Fruit fly (Drosophila melanogaster) whole organism, embryonic: ENCODE data around the gene Rpp30.
A peak's percentile ranks its signal among the peaks of the same experiment; 100 is the strongest.

ENCODE experiments used
- B-H2 ChIP-seq: fragments of 200-800 bp; sonication (Bioruptor generic); optimal IDR thresholded peaks from 2 replicates; lab custom pipeline; 2018; ENCODE audit warnings: missing biosample characterization, mild to moderate bottlenecking, missing genetic modification characterization
- C15 ChIP-seq: fragments of 200-800 bp; sonication (Bioruptor generic); IDR thresholded peaks from 3 replicates; pipeline ENCODE4 v1.3.6; 2022; ENCODE audit warnings: missing biosample characterization, missing genetic modification characterization
- CG10366 ChIP-seq: fragments of 200-800 bp; sonication (Bioruptor generic); IDR thresholded peaks from 2 replicates; pipeline ENCODE4 v1.3.6; 2022; ENCODE audit warnings: missing biosample characterization, missing genetic modification characterization
- CG10654 ChIP-seq: fragments of 200-800 bp; sonication (Bioruptor generic); optimal IDR thresholded peaks from 2 replicates; lab custom pipeline; 2016; ENCODE audit warnings: missing biosample characterization, missing genetic modification characterization
- CG11504 ChIP-seq: fragments of 200-800 bp; sonication (Bioruptor generic); optimal IDR thresholded peaks from 3 replicates; lab custom pipeline; 2019; ENCODE audit warnings: missing biosample characterization, mild to moderate bottlenecking, missing genetic modification characterization, moderate library complexity
- CG13287 ChIP-seq: fragments of 200-800 bp; sonication (Bioruptor generic); IDR thresholded peaks from 2 replicates; pipeline ENCODE4 v1.3.6; 2022; ENCODE audit warnings: missing biosample characterization, missing genetic modification characterization; ENCODE audit not compliant: partially characterized antibody
- CG13894 ChIP-seq: fragments of 200-800 bp; sonication (Bioruptor generic); optimal IDR thresholded peaks from 3 replicates; lab custom pipeline; 2018; ENCODE audit warnings: missing biosample characterization, mild to moderate bottlenecking, missing genetic modification characterization, moderate library complexity
- CG1529 ChIP-seq: fragments of 200-800 bp; sonication (Bioruptor generic); optimal IDR thresholded peaks from 3 replicates; lab custom pipeline; 2018; ENCODE audit warnings: missing biosample characterization, missing genetic modification characterization
- CG15479 ChIP-seq: fragments of 200-800 bp; sonication (Bioruptor generic); optimal IDR thresholded peaks from 3 replicates; lab custom pipeline; 2019; ENCODE audit warnings: missing biosample characterization, mild to moderate bottlenecking, missing genetic modification characterization, moderate library complexity
- CG16813 ChIP-seq: fragments of 200-800 bp; sonication (Bioruptor generic); IDR thresholded peaks from 3 replicates; pipeline ENCODE4 v1.3.6; 2022; ENCODE audit warnings: missing biosample characterization, missing genetic modification characterization; ENCODE audit not compliant: partially characterized antibody
- CG17359 ChIP-seq: fragments of 200-800 bp; sonication (Bioruptor generic); optimal IDR thresholded peaks from 3 replicates; lab custom pipeline; 2018; ENCODE audit warnings: missing biosample characterization, mild to moderate bottlenecking, missing genetic modification characterization, moderate library complexity
- CG18262 ChIP-seq: fragments of 200-800 bp; optimal IDR thresholded peaks from 3 replicates; lab custom pipeline; 2019; ENCODE audit warnings: missing biosample characterization, mild to moderate bottlenecking, missing genetic modification characterization, moderate library complexity
- CG2202 ChIP-seq: fragments of 200-800 bp; sonication (Bioruptor generic); optimal IDR thresholded peaks from 2 replicates; lab custom pipeline; 2018; ENCODE audit warnings: missing biosample characterization, mild to moderate bottlenecking, missing genetic modification characterization
- CG31365 ChIP-seq: fragments of 200-800 bp; sonication (Bioruptor generic); optimal IDR thresholded peaks from 2 replicates; lab custom pipeline; 2018; ENCODE audit warnings: missing biosample characterization, mild to moderate bottlenecking, missing genetic modification characterization
- CG31388 ChIP-seq: fragments of 200-800 bp; sonication (Bioruptor generic); optimal IDR thresholded peaks from 2 replicates; lab custom pipeline; 2016; ENCODE audit warnings: missing biosample characterization, missing genetic modification characterization
- CG31441 ChIP-seq: fragments of 200-800 bp; sonication (Bioruptor generic); IDR thresholded peaks from 2 replicates; pipeline ENCODE4 v1.3.6; 2022; ENCODE audit warnings: missing biosample characterization, missing genetic modification characterization
- CG34224 ChIP-seq: fragments of 200-800 bp; sonication (Bioruptor generic); IDR thresholded peaks from 3 replicates; pipeline ENCODE4 v1.3.6; 2022; ENCODE audit warnings: missing biosample characterization, missing genetic modification characterization; ENCODE audit not compliant: partially characterized antibody
- CG3726 ChIP-seq: fragments of 200-800 bp; sonication (Bioruptor generic); IDR thresholded peaks from 3 replicates; pipeline ENCODE4, ENCODE4 v1.3.6; 2022; ENCODE audit warnings: missing biosample characterization, missing genetic modification characterization
- CG4282 ChIP-seq: fragments of 200-800 bp; sonication (Bioruptor generic); optimal IDR thresholded peaks from 2 replicates; lab custom pipeline; 2016; ENCODE audit warnings: missing biosample characterization, missing genetic modification characterization
- CG4328 ChIP-seq: fragments of 200-800 bp; sonication (Bioruptor generic); optimal IDR thresholded peaks from 3 replicates; lab custom pipeline; 2017; ENCODE audit warnings: missing biosample characterization, missing genetic modification reagents, missing genetic modification characterization
- CG4424 ChIP-seq: fragments of 200-800 bp; sonication (Bioruptor generic); optimal IDR thresholded peaks from 3 replicates; lab custom pipeline; 2016; ENCODE audit warnings: missing biosample characterization, missing genetic modification characterization
- CG4854 ChIP-seq: fragments of 200-800 bp; sonication (Bioruptor generic); optimal IDR thresholded peaks from 2 replicates; lab custom pipeline; 2016; ENCODE audit warnings: missing biosample characterization, missing genetic modification characterization, inconsistent platforms
- CG6689 ChIP-seq: fragments of 200-800 bp; sonication (Bioruptor generic); IDR thresholded peaks from 2 replicates; pipeline ENCODE4 v1.3.6; 2022; ENCODE audit warnings: missing biosample characterization, missing genetic modification characterization
- CG6791 ChIP-seq: fragments of 200-800 bp; sonication (Bioruptor generic); IDR thresholded peaks from 3 replicates; pipeline ENCODE4 v1.3.6; 2022; ENCODE audit warnings: missing biosample characterization, missing genetic modification characterization; ENCODE audit not compliant: partially characterized antibody
- CG7357 ChIP-seq: fragments of 200-800 bp; sonication (Bioruptor generic); IDR thresholded peaks from 3 replicates; pipeline ENCODE4 v1.3.6; 2022; ENCODE audit warnings: missing biosample characterization, missing genetic modification characterization
- CG7928 ChIP-seq: fragments of 200-800 bp; sonication (Bioruptor generic); optimal IDR thresholded peaks from 2 replicates; lab custom pipeline; 2017; ENCODE audit warnings: missing biosample characterization, mild to moderate bottlenecking, missing genetic modification characterization
- D19A ChIP-seq: fragments of 200-800 bp; optimal IDR thresholded peaks from 3 replicates; lab custom pipeline; 2019; ENCODE audit warnings: missing biosample characterization, mild to moderate bottlenecking, missing genetic modification characterization, moderate library complexity
- Doc3 ChIP-seq: fragments of 200-800 bp; sonication (Bioruptor generic); IDR thresholded peaks from 3 replicates; pipeline ENCODE4 v1.3.6; 2022; ENCODE audit warnings: missing biosample characterization, missing genetic modification characterization; ENCODE audit not compliant: partially characterized antibody
- Fer1 ChIP-seq: fragments of 200-800 bp; sonication (Bioruptor generic); optimal IDR thresholded peaks from 2 replicates; lab custom pipeline; 2017; ENCODE audit warnings: missing biosample characterization, mild to moderate bottlenecking, missing genetic modification characterization
- HHEX ChIP-seq: fragments of 200-800 bp; sonication (Bioruptor generic); optimal IDR thresholded peaks from 3 replicates; lab custom pipeline; 2017; ENCODE audit warnings: missing biosample characterization, mild to moderate bottlenecking, missing genetic modification characterization, missing genetic modification reagents
- NFAT ChIP-seq: fragments of 200-800 bp; sonication (Bioruptor generic); IDR thresholded peaks from 2 replicates; pipeline ENCODE4 v1.3.6; 2022; ENCODE audit warnings: missing biosample characterization, missing genetic modification characterization
- NK7.1 ChIP-seq: fragments of 200-800 bp; sonication (Bioruptor generic); optimal IDR thresholded peaks from 3 replicates; lab custom pipeline; 2016; ENCODE audit warnings: missing biosample characterization, missing genetic modification characterization
- Nf-YC ChIP-seq: fragments of 200-800 bp; optimal IDR thresholded peaks from 3 replicates; lab custom pipeline; 2019; ENCODE audit warnings: missing biosample characterization, mild to moderate bottlenecking, missing genetic modification characterization, moderate library complexity
- bab2 ChIP-seq: fragments of 200-800 bp; sonication (Bioruptor generic); optimal IDR thresholded peaks from 2 replicates; lab custom pipeline; 2016; ENCODE audit warnings: missing biosample characterization, missing genetic modification characterization
- br ChIP-seq: fragments of >200 bp; optimal IDR thresholded peaks from 2 replicates; lab custom pipeline; 2017
- corto ChIP-seq: fragments of 200-800 bp; sonication (Bioruptor generic); optimal IDR thresholded peaks from 2 replicates; lab custom pipeline; 2016; ENCODE audit warnings: missing biosample characterization, mild to moderate bottlenecking, missing genetic modification characterization, moderate library complexity
- dan ChIP-seq: fragments of 200-800 bp; sonication (Bioruptor generic); IDR thresholded peaks from 2 replicates; pipeline ENCODE4 v1.3.6; 2022; ENCODE audit warnings: missing biosample characterization, missing genetic modification characterization
- dmrt99B ChIP-seq: fragments of 200-800 bp; sonication (Bioruptor generic); optimal IDR thresholded peaks from 2 replicates; lab custom pipeline; 2018; ENCODE audit warnings: missing biosample characterization, mild to moderate bottlenecking, missing genetic modification characterization, moderate library complexity
- esg ChIP-seq: fragments of 200-800 bp; sonication (Bioruptor generic); conservative IDR thresholded peaks from 2 replicates; pipeline ENCODE4 v1.3.6; 2022; ENCODE audit warnings: missing biosample characterization, missing genetic modification characterization
- inv ChIP-seq: fragments of 200-800 bp; sonication (Bioruptor generic); IDR thresholded peaks from 2 replicates; pipeline ENCODE4 v1.3.6; 2022; ENCODE audit warnings: missing biosample characterization, missing genetic modification characterization; ENCODE audit not compliant: partially characterized antibody
- jumu ChIP-seq: fragments of 200-800 bp; sonication (Bioruptor generic); optimal IDR thresholded peaks from 3 replicates; lab custom pipeline; 2016; ENCODE audit warnings: missing biosample characterization, missing genetic modification characterization
- pho ChIP-seq: fragments of 200-800 bp; sonication (Bioruptor generic); optimal IDR thresholded peaks from 2 replicates; lab custom pipeline; 2016; ENCODE audit warnings: missing biosample characterization, missing genetic modification characterization
- pros ChIP-seq: fragments of 200-800 bp; sonication (Bioruptor generic); optimal IDR thresholded peaks from 3 replicates; lab custom pipeline; 2019; ENCODE audit warnings: missing biosample characterization, mild to moderate bottlenecking, missing genetic modification characterization, moderate library complexity
- sd ChIP-seq: fragments of 200-800 bp; sonication (Bioruptor generic); optimal IDR thresholded peaks from 3 replicates; lab custom pipeline; 2018; ENCODE audit warnings: missing biosample characterization, mild to moderate bottlenecking, missing genetic modification characterization, moderate library complexity
- shn ChIP-seq: fragments of 200-800 bp; sonication (Bioruptor generic); optimal IDR thresholded peaks from 3 replicates; lab custom pipeline; 2016; ENCODE audit warnings: missing biosample characterization, missing genetic modification characterization
- slou ChIP-seq: fragments of 200-800 bp; sonication (Bioruptor generic); optimal IDR thresholded peaks from 3 replicates; lab custom pipeline; 2016; ENCODE audit warnings: missing biosample characterization, missing genetic modification characterization
- tio ChIP-seq: fragments of 200-800 bp; sonication (Bioruptor generic); optimal IDR thresholded peaks from 2 replicates; lab custom pipeline; 2017; ENCODE audit warnings: missing biosample characterization, missing genetic modification characterization, inconsistent platforms
- tna ChIP-seq: fragments of 200-800 bp; sonication (Bioruptor generic); IDR thresholded peaks from 2 replicates; pipeline ENCODE4 v1.3.6; 2022; ENCODE audit warnings: missing biosample characterization, missing genetic modification characterization; ENCODE audit not compliant: partially characterized antibody
- unpg ChIP-seq: fragments of 200-800 bp; sonication (Bioruptor generic); optimal IDR thresholded peaks from 3 replicates; lab custom pipeline; 2018; ENCODE audit warnings: missing biosample characterization, mild to moderate bottlenecking, missing genetic modification characterization, moderate library complexity
- zfh2 ChIP-seq: fragments of 200-800 bp; sonication (Bioruptor generic); optimal IDR thresholded peaks from 2 replicates; lab custom pipeline; 2016; ENCODE audit warnings: missing biosample characterization, missing genetic modification characterization

The Rpp30 gene

dm6 chr2L:221939-222489 lies 30.2 kb downstream of the Rpp30 start (continued):
- TF ChIP-seq slou (GFP tag; lab: Kevin White, UChicago) (no peak), Fer1 (GFP tag; lab: Kevin White, UChicago) (peak; percentile 48), zfh2 (GFP tag; lab: Kevin White, UChicago) (no peak), CG7357 (no peak), dmrt99B (tag; lab: Kevin White, UChicago) (no peak), CG4854 (GFP tag; lab: Kevin White, UChicago) (no peak), HHEX (no peak), CG6791 (GFP tag; lab: Robert Waterston, UW) (no peak), CG17359 (tag; lab: Kevin White, UChicago) (no peak), NFAT (no peak), tna (GFP tag; lab: Robert Waterston, UW) (no peak), CG1529 (no peak), C15 (GFP tag; lab: Robert Waterston, UW) (no peak), CG3726 (GFP tag; lab: Robert Waterston, UW) (no peak), CG10654 (no peak), D19A (peak; percentile 20), sd (peak; percentile 27), CG2202 (tag; lab: Kevin White, UChicago) (no peak), Doc3 (GFP tag; lab: Robert Waterston, UW) (peak; percentile 43; the same call in 1 of the 3 replicates), CG7928 (GFP tag; lab: Kevin White, UChicago) (no peak), br (lab: Kevin White, UChicago) (no peak), CG15479 (GFP tag; lab: Kevin White, UChicago) (peak; percentile 89), CG13287 (GFP tag; lab: Robert Waterston, UW) (no peak; the same call in 1 of the 2 replicates), CG11504 (tag; lab: Kevin White, UChicago) (no peak), CG31365 (tag; lab: Kevin White, UChicago) (no peak), B-H2 (GFP tag; lab: Kevin White, UChicago) (no peak), CG4328 (GFP tag; lab: Kevin White, UChicago) (no peak), CG10366 (no peak), CG34224 (GFP tag; lab: Robert Waterston, UW) (0 out of 3 replicates have a peak, but pooled peaks have one; percentile 37), shn (no peak), pho (no peak), CG4282 (GFP tag; lab: Kevin White, UChicago) (no peak), CG18262 (tag; lab: Kevin White, UChicago) (peak; percentile 11), CG13894 (tag; lab: Kevin White, UChicago) (peak; percentile 12), esg (no peak), tio (GFP tag; lab: Kevin White, UChicago) (no peak), bab2 (GFP tag; lab: Kevin White, UChicago) (no peak), CG31441 (no peak; the same call in 1 of the 2 replicates), jumu (no peak), pros (GFP tag; lab: Kevin White, UChicago) (peak; percentile 100), dan (GFP tag; lab: Robert Waterston, UW) (no peak), Nf-YC (peak; percentile 38), NK7.1 (GFP tag; lab: Kevin White, UChicago) (no peak), CG31388 (GFP tag; lab: Kevin White, UChicago) (no peak), CG16813 (GFP tag; lab: Robert Waterston, UW) (no peak; the same call in 2 of the 3 replicates), CG6689 (GFP tag; lab: Robert Waterston, UW) (peak; percentile 5; the same call in 1 of the 2 replicates), CG4424 (GFP tag; lab: Kevin White, UChicago) (no peak), unpg (GFP tag; lab: Kevin White, UChicago) (no peak), corto (GFP tag; lab: Kevin White, UChicago) (no peak), inv (GFP tag; lab: Robert Waterston, UW) (no peak)
